Fruit fly (Drosophila melanogaster): ENCODE data around the gene Ire1.

DNA sequence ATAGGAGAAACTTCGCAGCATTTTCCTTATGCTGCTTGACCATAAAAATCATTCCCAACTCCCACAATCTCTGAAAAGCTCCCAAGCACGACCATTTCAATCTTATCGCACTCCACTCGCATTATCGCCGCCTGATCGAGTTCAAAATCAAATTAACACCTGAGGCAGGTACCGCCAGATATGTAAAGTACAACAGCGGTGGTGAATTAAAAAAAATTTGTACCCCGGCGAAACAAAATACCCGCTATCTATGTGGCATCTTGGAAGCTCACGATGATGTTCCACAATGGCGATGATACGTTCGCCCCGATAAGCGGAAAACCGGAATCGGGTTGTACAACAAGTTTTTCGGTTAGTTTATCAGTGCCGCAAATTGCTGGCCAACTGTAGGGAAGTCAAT, 34.7 kb downstream of the Ire1 start:
- no peak for TF ChIP-seq Mnt (GFP tag; optimal IDR thresholded peaks at IDR 0.05)
- TF ChIP-seq CG5204 (GFP tag; optimal IDR thresholded peaks at IDR 0.05) = no peak
- TF ChIP-seq cnc (optimal IDR thresholded peaks at IDR 0.05) = no peak
- TF ChIP-seq Crg-1 (GFP tag; optimal IDR thresholded peaks at IDR 0.05) = no peak
- no peak for TF ChIP-seq Hr96 (GFP tag; optimal IDR thresholded peaks at IDR 0.05)
- TF ChIP-seq ovo (GFP tag; optimal IDR thresholded peaks at IDR 0.05) = no peak
- no peak for TF ChIP-seq cic (GFP tag; optimal IDR thresholded peaks at IDR 0.05)
- TF ChIP-seq CG11617 (GFP tag; optimal IDR thresholded peaks at IDR 0.05) = no peak

Measured in whole organism, adult.